Worm (Caenorhabditis elegans): ENCODE data around the gene R02D5.24.

DNA sequence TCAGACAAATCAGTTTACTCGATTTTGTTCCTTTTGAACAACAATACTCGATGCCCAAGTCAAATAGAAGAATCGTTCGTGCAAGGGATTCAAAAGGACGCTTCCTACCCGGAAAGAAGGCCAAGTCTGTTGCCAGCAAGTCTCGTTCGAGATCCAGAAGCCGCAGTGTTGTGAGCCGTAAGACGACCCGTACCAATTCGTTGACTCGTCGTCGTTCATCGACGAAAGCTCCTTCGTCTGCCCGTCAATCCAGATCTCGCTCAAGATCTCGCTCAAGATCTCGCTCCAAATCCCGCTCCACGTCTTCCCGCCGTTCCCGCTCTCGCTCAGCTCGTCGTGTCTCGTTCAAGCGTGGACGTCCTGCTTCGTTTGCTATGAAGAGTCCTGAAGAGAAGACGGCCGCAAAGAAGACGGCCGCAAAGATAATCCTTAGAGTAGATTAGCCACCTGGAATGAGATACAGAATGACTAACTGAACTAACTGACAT lies 40.5 kb upstream of the R02D5.24 start, which contains the start of gene F08H9.2:
- no peak for TF ChIP-seq egl-27 (tag; optimal IDR thresholded peaks at IDR 0.05)
- no peak for TF ChIP-seq nhr-12 (tag; optimal IDR thresholded peaks at IDR 0.05)
- no peak for TF ChIP-seq snpc-4 (tag; optimal IDR thresholded peaks at IDR 0.05)
- TF ChIP-seq nhr-76 (tag; optimal IDR thresholded peaks at IDR 0.05) = no peak
- TF ChIP-seq jun-1 (tag; optimal IDR thresholded peaks at IDR 0.05) = no peak
- TF ChIP-seq mdl-1 (tag; optimal IDR thresholded peaks at IDR 0.05) = no peak
- no peak for TF ChIP-seq unc-39 (tag; optimal IDR thresholded peaks at IDR 0.05)
- TF ChIP-seq ZK546.5 (tag; optimal IDR thresholded peaks at IDR 0.05) = no peak
- TF ChIP-seq nhr-77 (tag; optimal IDR thresholded peaks at IDR 0.05) = no peak
- no peak for TF ChIP-seq lin-39 (tag; optimal IDR thresholded peaks at IDR 0.05)
- TF ChIP-seq fos-1 (tag; optimal IDR thresholded peaks at IDR 0.05) = no peak
